Worm (Caenorhabditis elegans) whole organism, L2 larva: Measurements from ENCODE around the gene cka-2.

Experiments used
- C34F6.9 ChIP-seq: fragments of 150-350 bp; optimal IDR thresholded peaks from 2 replicates; lab custom pipeline; 2014; ENCODE audit warnings: missing biosample characterization, missing genetic modification characterization
- F13H6.1 ChIP-seq: sonication (generic microtip); optimal IDR thresholded peaks from 2 replicates; lab custom pipeline; 2016; ENCODE audit warnings: missing genetic modification characterization, missing compliant biosample characterization
- R02D3.7 ChIP-seq: fragments of 150-350 bp; optimal IDR thresholded peaks from 2 replicates; lab custom pipeline; 2014; ENCODE audit warnings: missing biosample characterization, missing genetic modification characterization
- Y55F3AM.14 ChIP-seq: fragments of 200-800 bp; sonication (Bioruptor generic); optimal IDR thresholded peaks from 2 replicates; lab custom pipeline; 2018; ENCODE audit warnings: mild to moderate bottlenecking, missing genetic modification characterization, missing compliant biosample characterization
- alr-1 ChIP-seq: fragments of 150-350 bp; optimal IDR thresholded peaks from 2 replicates; lab custom pipeline; 2014; ENCODE audit warnings: missing biosample characterization, missing genetic modification characterization
- aly-2 ChIP-seq: fragments of 150-350 bp; optimal IDR thresholded peaks from 2 replicates; lab custom pipeline; 2014; ENCODE audit warnings: missing biosample characterization, missing genetic modification characterization
- ama-1 ChIP-seq: fragments of 150-350 bp; optimal IDR thresholded peaks from 2 replicates; lab custom pipeline; 2018; ENCODE audit warnings: inconsistent platforms
- ceh-82 ChIP-seq: fragments of 150-350 bp; optimal IDR thresholded peaks from 2 replicates; lab custom pipeline; 2014; ENCODE audit warnings: missing biosample characterization, missing genetic modification characterization
- crh-2 ChIP-seq: sonication (generic microtip); optimal IDR thresholded peaks from 2 replicates; lab custom pipeline; 2017; ENCODE audit warnings: missing biosample characterization, missing genetic modification characterization
- egl-27 ChIP-seq: sonication (generic microtip); optimal IDR thresholded peaks from 3 replicates; lab custom pipeline; 2017; ENCODE audit warnings: missing biosample characterization, missing genetic modification reagents, missing genetic modification characterization
- elt-3 ChIP-seq: sonication (generic microtip); optimal IDR thresholded peaks from 2 replicates; lab custom pipeline; 2017; ENCODE audit warnings: missing biosample characterization, missing genetic modification characterization
- fos-1 ChIP-seq: fragments of 150-350 bp; optimal IDR thresholded peaks from 2 replicates; lab custom pipeline; 2014; ENCODE audit warnings: missing biosample characterization, missing genetic modification characterization
- gmeb-1 ChIP-seq: fragments of 150-350 bp; optimal IDR thresholded peaks from 2 replicates; lab custom pipeline; 2014; ENCODE audit warnings: missing biosample characterization, missing genetic modification characterization
- lin-11 ChIP-seq: fragments of 150-350 bp; sonication (generic microtip); optimal IDR thresholded peaks from 2 replicates; lab custom pipeline; 2014; ENCODE audit warnings: missing biosample characterization, missing genetic modification characterization, inconsistent platforms, mixed read lengths
- lin-39 ChIP-seq: fragments of 150-350 bp; optimal IDR thresholded peaks from 2 replicates; lab custom pipeline; 2014; ENCODE audit warnings: missing biosample characterization, missing genetic modification reagents, missing genetic modification characterization
- lsy-2 ChIP-seq, 2 experiments: fragments of 150-350 bp in 1 of 2; sonication (generic microtip) in 1 of 2; optimal IDR thresholded peaks; 2 replicates each; lab custom pipeline; 2014 to 2017; ENCODE audit warnings: missing biosample characterization in 2 of 2, missing genetic modification characterization in 2 of 2
- mab-5 ChIP-seq: fragments of 150-350 bp; optimal IDR thresholded peaks from 2 replicates; lab custom pipeline; 2014; ENCODE audit warnings: missing biosample characterization, missing genetic modification characterization
- mbf-1 ChIP-seq: sonication (generic microtip); optimal IDR thresholded peaks from 2 replicates; lab custom pipeline; 2017; ENCODE audit warnings: missing biosample characterization, missing genetic modification characterization
- mdl-1 ChIP-seq, 2 experiments: fragments of 150-350 bp in 1 of 2; sonication (generic microtip) in 1 of 2; optimal IDR thresholded peaks; 2 replicates each; lab custom pipeline; 2017; ENCODE audit warnings: missing biosample characterization in 2 of 2, missing genetic modification characterization in 2 of 2
- nhr-10 ChIP-seq: sonication (generic microtip); optimal IDR thresholded peaks from 2 replicates; lab custom pipeline; 2017; ENCODE audit warnings: missing biosample characterization, missing genetic modification characterization
- nhr-11 ChIP-seq: fragments of 150-350 bp; optimal IDR thresholded peaks from 2 replicates; lab custom pipeline; 2014; ENCODE audit warnings: missing biosample characterization, missing genetic modification characterization
- nhr-129 ChIP-seq: fragments of 150-350 bp; optimal IDR thresholded peaks from 2 replicates; lab custom pipeline; 2014; ENCODE audit warnings: missing biosample characterization, missing genetic modification characterization
- nhr-21 ChIP-seq: fragments of 150-350 bp; optimal IDR thresholded peaks from 2 replicates; lab custom pipeline; 2014; ENCODE audit warnings: missing biosample characterization, missing genetic modification characterization
- nhr-237 ChIP-seq: fragments of 150-350 bp; optimal IDR thresholded peaks from 2 replicates; lab custom pipeline; 2014; ENCODE audit warnings: missing biosample characterization, missing genetic modification characterization
- nhr-25 ChIP-seq: fragments of 150-350 bp; sonication (generic microtip); optimal IDR thresholded peaks from 3 replicates; lab custom pipeline; 2014; ENCODE audit warnings: missing biosample characterization, missing genetic modification characterization
- nhr-6 ChIP-seq: fragments of 150-350 bp; optimal IDR thresholded peaks from 2 replicates; lab custom pipeline; 2014; ENCODE audit warnings: missing biosample characterization, missing genetic modification characterization
- nhr-77 ChIP-seq: fragments of 150-350 bp; optimal IDR thresholded peaks from 2 replicates; lab custom pipeline; 2014; ENCODE audit warnings: missing biosample characterization, missing genetic modification characterization
- peb-1 ChIP-seq: fragments of 150-350 bp; optimal IDR thresholded peaks from 2 replicates; lab custom pipeline; 2014; ENCODE audit warnings: missing biosample characterization, missing genetic modification characterization
- sem-4 ChIP-seq: fragments of 150-350 bp; optimal IDR thresholded peaks from 2 replicates; lab custom pipeline; 2014; ENCODE audit warnings: missing biosample characterization, missing genetic modification reagents, missing genetic modification characterization
- sma-3 ChIP-seq: sonication (generic microtip); optimal IDR thresholded peaks from 2 replicates; lab custom pipeline; 2016; ENCODE audit warnings: missing genetic modification reagents, missing genetic modification characterization, missing compliant biosample characterization
- sma-9 ChIP-seq, 2 experiments: fragments of 150-350 bp in 1 of 2; sonication (generic microtip) in 1 of 2; optimal IDR thresholded peaks; 2 replicates each; lab custom pipeline; 2014 to 2016; ENCODE audit warnings: missing genetic modification characterization in 2 of 2, mild to moderate bottlenecking in 1 of 2, missing biosample characterization in 1 of 2, missing compliant biosample characterization in 1 of 2, missing genetic modification reagents in 1 of 2, moderate library complexity in 1 of 2
- snpc-4 ChIP-seq: fragments of 150-350 bp; optimal IDR thresholded peaks from 2 replicates; lab custom pipeline; 2014; ENCODE audit warnings: missing biosample characterization, missing genetic modification characterization
- unc-39 ChIP-seq: fragments of 150-350 bp; optimal IDR thresholded peaks from 2 replicates; lab custom pipeline; 2014; ENCODE audit warnings: missing biosample characterization, missing genetic modification characterization
- unc-55 ChIP-seq: fragments of 150-350 bp; sonication (generic microtip); optimal IDR thresholded peaks from 3 replicates; lab custom pipeline; 2014; ENCODE audit warnings: missing biosample characterization, missing genetic modification reagents, missing genetic modification characterization
- unc-62 ChIP-seq: fragments of 150-350 bp; optimal IDR thresholded peaks from 2 replicates; lab custom pipeline; 2014; ENCODE audit warnings: missing biosample characterization, missing genetic modification reagents, missing genetic modification characterization
- ztf-1 ChIP-seq: fragments of 200-800 bp; sonication (Bioruptor generic); conservative IDR thresholded peaks from 2 replicates; pipeline ENCODE4 v1.3.6; 2022; ENCODE audit warnings: missing genetic modification characterization, missing compliant biosample characterization
- ztf-11 ChIP-seq: sonication (generic microtip); optimal IDR thresholded peaks from 2 replicates; lab custom pipeline; 2017; ENCODE audit warnings: missing biosample characterization, missing genetic modification characterization
- ztf-4 ChIP-seq: fragments of 150-350 bp; optimal IDR thresholded peaks from 2 replicates; lab custom pipeline; 2014; ENCODE audit warnings: missing biosample characterization, missing genetic modification characterization

Gene cka-2

ce11 chrX:4285669-4286174, at the start of gene cka-2:
Gene cka-2, plus strand, starts transcription at chrX:4286124.
- TF ChIP-seq C34F6.9 (tag; lab: Kevin White, UChicago) (peak; percentile 15), mab-5 (no peak), alr-1 (tag; lab: Kevin White, UChicago) (no peak), lin-11 (tag; lab: Kevin White, UChicago) (no peak), unc-55 (GFP tag; lab: Kevin White, UChicago) (peak; percentile 8), lin-39 (tag; lab: Kevin White, UChicago) (no peak), gmeb-1 (tag; lab: Kevin White, UChicago) (no peak), ztf-4 (tag; lab: Kevin White, UChicago) (no peak), nhr-11 (tag; lab: Kevin White, UChicago) (no peak), nhr-77 (tag; lab: Kevin White, UChicago) (no peak), nhr-10 (tag; lab: Kevin White, UChicago) (no peak), Y55F3AM.14 (GFP tag; lab: Kevin White, UChicago) (no peak), sem-4 (tag; lab: Kevin White, UChicago) (no peak), nhr-237 (tag; lab: Kevin White, UChicago) (no peak), lsy-2 (tag; optimal IDR thresholded peaks at IDR 0.05; lab: Kevin White, UChicago) (no peak), ceh-82 (no peak)

ce11 chrX:4238971-4239370, 47.0 kb upstream of the cka-2 start:
- TF ChIP-seq nhr-77 (tag; lab: Kevin White, UChicago) (no peak), sma-3 (no peak), sma-9 (GFP tag; optimal IDR thresholded peaks at IDR 0.05; lab: Kevin White, UChicago) (peak; percentile 69), sma-9 (tag; optimal IDR thresholded peaks at IDR 0.05; lab: Kevin White, UChicago) (no peak), R02D3.7 (no peak), unc-62 (no peak), Y55F3AM.14 (GFP tag; lab: Kevin White, UChicago) (no peak), elt-3 (tag; lab: Kevin White, UChicago) (no peak), ama-1 (lab: Kevin White, UChicago) (no peak), nhr-237 (tag; lab: Kevin White, UChicago) (no peak)

DNA sequence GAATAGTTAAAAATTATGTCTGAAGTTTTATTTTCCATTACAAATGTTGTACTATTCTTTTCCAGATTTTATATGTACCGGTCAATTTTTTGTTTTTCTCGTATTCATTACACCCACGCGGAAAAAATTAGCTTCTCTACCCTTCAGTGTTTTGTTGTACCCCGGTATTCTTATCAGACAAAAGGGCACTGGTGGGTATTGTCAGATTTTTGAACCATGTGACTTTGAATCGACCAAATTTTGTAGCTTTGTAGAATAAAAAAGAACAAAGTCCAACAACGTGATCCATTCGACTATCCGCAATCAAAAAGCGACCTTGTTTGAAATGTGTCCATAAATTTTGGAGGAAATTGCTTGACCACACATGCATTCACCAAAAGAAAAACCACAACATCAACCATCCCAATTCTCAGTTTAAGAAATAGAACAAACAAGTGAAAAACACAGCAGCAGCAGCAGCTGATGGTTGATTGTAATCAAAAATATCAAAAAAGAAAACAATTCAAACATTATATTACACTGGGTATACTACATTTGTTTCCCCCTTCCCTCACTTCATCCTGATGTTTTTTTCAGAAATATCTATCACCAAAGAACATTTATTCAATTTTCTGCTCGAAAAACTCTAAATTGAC, 41.3 kb upstream of the cka-2 start:
- TF ChIP-seq unc-55 (GFP tag; lab: Kevin White, UChicago), result no peak
- peak; percentile 9 for TF ChIP-seq nhr-6
- TF ChIP-seq gmeb-1 (tag; lab: Kevin White, UChicago), result peak; percentile 8
- TF ChIP-seq fos-1 (tag; lab: Kevin White, UChicago), result no peak
- peak; percentile 66 for TF ChIP-seq sma-9 (GFP tag; optimal IDR thresholded peaks at IDR 0.05; lab: Kevin White, UChicago)
- TF ChIP-seq sma-9 (tag; optimal IDR thresholded peaks at IDR 0.05; lab: Kevin White, UChicago), result no peak
- TF ChIP-seq ztf-1 (GFP tag; lab: Robert Waterston, UW), result no peak
- TF ChIP-seq egl-27 (tag; lab: Kevin White, UChicago), result no peak
- TF ChIP-seq unc-39 (tag; lab: Kevin White, UChicago), result no peak
- TF ChIP-seq lsy-2 (tag; optimal IDR thresholded peaks at IDR 0.05; lab: Kevin White, UChicago), result no peak
- TF ChIP-seq ztf-4 (tag; lab: Kevin White, UChicago), result no peak
- no peak for TF ChIP-seq unc-62
- TF ChIP-seq nhr-129, result peak; percentile 1
- TF ChIP-seq sma-3, result peak; percentile 15
- no peak for TF ChIP-seq nhr-237 (tag; lab: Kevin White, UChicago)
- peak in 1 of 2 experiments; percentile 37 for TF ChIP-seq mdl-1 (tag; optimal IDR thresholded peaks at IDR 0.05; lab: Kevin White, UChicago)
- TF ChIP-seq crh-2 (tag; lab: Kevin White, UChicago), result peak; percentile 69
- TF ChIP-seq sem-4 (tag; lab: Kevin White, UChicago), result no peak

ce11 chrX:4245124-4245523, 40.8 kb upstream of the cka-2 start:
- TF ChIP-seq fos-1 (tag; lab: Kevin White, UChicago) (peak; percentile 14), mab-5 (no peak), crh-2 (tag; lab: Kevin White, UChicago) (peak; percentile 75), nhr-10 (tag; lab: Kevin White, UChicago) (no peak), mbf-1 (tag; lab: Kevin White, UChicago) (no peak), nhr-6 (no peak), nhr-21 (tag; lab: Kevin White, UChicago) (no peak), ztf-11 (tag; lab: Kevin White, UChicago) (no peak), Y55F3AM.14 (GFP tag; lab: Kevin White, UChicago) (no peak), gmeb-1 (tag; lab: Kevin White, UChicago) (no peak), aly-2 (tag; lab: Kevin White, UChicago) (no peak), F13H6.1 (tag; lab: Kevin White, UChicago) (no peak), ama-1 (lab: Kevin White, UChicago) (no peak), peb-1 (no peak), nhr-25 (tag; lab: Kevin White, UChicago) (no peak), ztf-4 (tag; lab: Kevin White, UChicago) (no peak), unc-39 (tag; lab: Kevin White, UChicago) (no peak), snpc-4 (tag; lab: Kevin White, UChicago) (no peak), lsy-2 (tag; optimal IDR thresholded peaks at IDR 0.05; lab: Kevin White, UChicago) (no peak), R02D3.7 (no peak), sma-9 (GFP tag; optimal IDR thresholded peaks at IDR 0.05; lab: Kevin White, UChicago) (peak; percentile 76), sma-9 (tag; optimal IDR thresholded peaks at IDR 0.05; lab: Kevin White, UChicago) (no peak)
